Worm (Caenorhabditis elegans) whole organism, early embryonic: ENCODE results near the gene clec-161.

Experiments
- F13C5.2 ChIP-seq: sonication (generic microtip); optimal IDR thresholded peaks from 2 replicates; lab custom pipeline; 2017; ENCODE audit warnings: mild to moderate bottlenecking, missing genetic modification characterization, inconsistent platforms, missing compliant biosample characterization
- scrt-1 ChIP-seq: fragments of 200-800 bp; sonication (Bioruptor generic); IDR thresholded peaks from 2 replicates; pipeline ENCODE4 v1.3.6; 2022; ENCODE audit warnings: missing genetic modification characterization, missing compliant biosample characterization

DNA sequence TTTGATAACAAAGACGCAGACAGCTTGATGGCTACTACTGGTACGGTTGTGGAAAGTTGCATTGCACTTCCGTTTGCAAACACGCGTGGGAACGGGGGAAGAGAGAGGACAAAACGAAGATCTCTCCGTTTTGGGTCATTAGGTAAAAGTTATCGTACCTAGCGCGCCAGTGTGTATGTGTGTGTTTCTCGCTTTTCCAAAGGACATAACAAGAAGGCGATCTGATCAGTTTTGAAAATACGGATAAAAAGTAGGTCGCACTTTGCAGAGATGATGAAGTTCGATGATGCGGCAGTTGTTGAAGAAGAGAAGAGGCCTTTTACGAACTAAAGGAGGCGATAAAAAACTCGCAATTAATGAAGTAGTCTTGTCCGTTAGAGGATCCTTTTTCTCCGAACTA is 36.5 kb upstream of the clec-161 start:
- no peak for TF ChIP-seq F13C5.2
- TF ChIP-seq scrt-1, result no peak
